Fruit fly (Drosophila melanogaster): Measurements from ENCODE around the gene jar.

The jar gene

DNA sequence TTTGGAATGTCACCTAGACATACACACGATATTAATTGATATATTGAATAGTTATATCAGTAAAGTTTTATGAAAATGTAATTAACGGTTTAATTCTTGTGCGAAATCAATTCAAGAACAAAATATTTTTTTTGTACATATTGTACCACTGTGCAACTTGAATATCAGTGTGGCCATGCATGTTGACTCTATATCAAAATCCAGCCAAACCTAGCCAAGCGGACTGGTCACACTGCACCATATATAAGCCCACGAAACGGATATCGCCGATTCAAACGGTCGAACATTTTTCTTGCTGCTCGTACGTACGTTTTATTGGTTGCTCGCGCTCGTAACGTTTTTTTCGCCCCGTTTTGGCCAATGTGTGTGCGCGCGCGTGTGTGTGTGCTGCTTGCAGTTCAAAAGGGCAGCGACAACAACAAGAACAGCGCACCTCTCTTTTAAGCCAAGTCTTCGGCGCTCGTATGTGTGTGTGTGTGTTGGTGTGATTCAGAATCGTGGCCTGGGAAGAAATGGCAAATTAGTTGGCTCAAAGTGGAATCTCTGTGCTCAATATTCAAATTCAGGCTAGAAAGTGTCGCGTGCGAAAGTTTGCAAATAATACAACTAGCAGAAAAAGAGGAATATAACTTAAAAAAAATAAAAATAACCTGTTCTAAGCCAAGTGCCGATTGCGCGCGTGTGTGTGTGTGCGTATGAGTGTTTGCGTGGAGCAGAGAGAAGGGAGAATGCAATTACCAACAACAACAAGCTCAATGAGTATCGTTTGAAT lies 23.9 kb upstream of the jar start, which contains the start of gene crb (continued):
- TF ChIP-seq CG17385 (GFP tag; optimal IDR thresholded peaks at IDR 0.05) (peak; percentile 38), CG10209 (GFP tag; optimal IDR thresholded peaks at IDR 0.05) (peak; percentile 53), CG5180 (GFP tag; optimal IDR thresholded peaks at IDR 0.05) (peak; percentile 54), ap (GFP tag; IDR thresholded peaks at IDR 0.05) (no peak), CG18476 (GFP tag; optimal IDR thresholded peaks at IDR 0.05) (peak; percentile 13), nerfin-1 (tag; optimal IDR thresholded peaks at IDR 0.05) (peak; percentile 46), CG13296 (GFP tag; optimal IDR thresholded peaks at IDR 0.05) (peak; percentile 40), CG6689 (GFP tag; IDR thresholded peaks at IDR 0.05) (peak; percentile 38; the same call in 1 of the 2 replicates), crc (GFP tag; optimal IDR thresholded peaks at IDR 0.05) (no peak), Rfx (GFP tag; IDR thresholded peaks at IDR 0.05) (peak; percentile 66), gce (GFP tag; IDR thresholded peaks at IDR 0.05) (peak; percentile 70; the same call in 1 of the 3 replicates), inv (GFP tag; IDR thresholded peaks at IDR 0.05; ENCODE audit: partially characterized antibody) (peak; percentile 40; the same call in 1 of the 2 replicates), ham (GFP tag; IDR thresholded peaks at IDR 0.05) (no peak), CG8924 (tag; optimal IDR thresholded peaks at IDR 0.05) (peak; percentile 33), pan (optimal IDR thresholded peaks at IDR 0.05) (no peak), pan (GFP tag; optimal IDR thresholded peaks at IDR 0.05 in 1 of 2, IDR thresholded peaks at IDR 0.05 in 1 of 2) (peak in 1 of 2 experiments; percentile 44), CG1603 (tag; optimal IDR thresholded peaks at IDR 0.05) (peak; percentile 83), fd3F (GFP tag; optimal IDR thresholded peaks at IDR 0.05) (no peak), CG8281 (tag; optimal IDR thresholded peaks at IDR 0.05) (no peak), sens-2 (GFP tag; IDR thresholded peaks at IDR 0.05) (0 out of 2 replicates have a peak, but pooled peaks have one; percentile 28), Hand (GFP tag; optimal IDR thresholded peaks at IDR 0.05) (no peak), CG15514 (GFP tag; optimal IDR thresholded peaks at IDR 0.05) (peak; percentile 65), Ets65A (GFP tag) (peak; percentile 63), slp2 (GFP tag; optimal IDR thresholded peaks at IDR 0.05) (no peak), Blimp-1 (GFP tag; optimal IDR thresholded peaks at IDR 0.05) (no peak), CG15696 (tag; optimal IDR thresholded peaks at IDR 0.05) (peak; percentile 4), CG34376 (GFP tag; optimal IDR thresholded peaks at IDR 0.05) (peak; percentile 61), CG17361 (GFP tag; IDR thresholded peaks at IDR 0.05) (0 out of 3 replicates have a peak, but pooled peaks have one; percentile 41), NK7.1 (GFP tag; optimal IDR thresholded peaks at IDR 0.05) (no peak), cato (GFP tag; optimal IDR thresholded peaks at IDR 0.05; ENCODE audit: borderline replicate concordance) (no peak), CG8944 (GFP tag; optimal IDR thresholded peaks at IDR 0.05) (peak; percentile 35), zen2 (GFP tag; IDR thresholded peaks at IDR 0.05; ENCODE audit: partially characterized antibody) (peak; percentile 53; the same call in 2 of the 3 replicates), dimm (GFP tag; IDR thresholded peaks at IDR 0.05) (no peak), CG11247 (GFP tag; IDR thresholded peaks at IDR 0.05) (peak; percentile 39; the same call in 1 of the 2 replicates), Bteb2 (GFP tag; optimal IDR thresholded peaks at IDR 0.05) (peak; percentile 29), eyg (GFP tag; optimal IDR thresholded peaks at IDR 0.05) (peak; percentile 2), pfk (GFP tag; optimal IDR thresholded peaks at IDR 0.05) (no peak), CG14860 (GFP tag; IDR thresholded peaks at IDR 0.05; ENCODE audit: partially characterized antibody) (peak; percentile 38; the same call in 1 of the 3 replicates), esg (GFP tag; conservative IDR thresholded peaks at IDR 0.05) (no peak), run (tag; optimal IDR thresholded peaks at IDR 0.05) (peak; percentile 30), wdn (GFP tag; IDR thresholded peaks at IDR 0.05) (no peak), Hey (tag; optimal IDR thresholded peaks at IDR 0.05) (no peak), CG17829 (tag; optimal IDR thresholded peaks at IDR 0.05) (peak; percentile 59), Atf-2 (GFP tag; optimal IDR thresholded peaks at IDR 0.05) (no peak), MTF-1 (GFP tag; optimal IDR thresholded peaks at IDR 0.05; ENCODE audit: borderline replicate concordance) (peak; percentile 20), gem (tag; optimal IDR thresholded peaks at IDR 0.05) (peak; percentile 63), tin (GFP tag; optimal IDR thresholded peaks at IDR 0.05) (peak; percentile 49), CG1647 (GFP tag; optimal IDR thresholded peaks at IDR 0.05) (no peak)

Data from whole organism, embryonic.